Fruit fly (Drosophila melanogaster) whole organism, adult: ENCODE measurements around the gene CG10588.

Experiments
- CG11617 ChIP-seq: fragments of 200-800 bp; sonication (Bioruptor generic); optimal IDR thresholded peaks from 2 replicates; lab custom pipeline; 2017; ENCODE audit warnings: mild to moderate bottlenecking, missing biosample characterization, missing genetic modification reagents, missing genetic modification characterization
- CG12768 ChIP-seq: fragments of 200-800 bp; sonication (Bioruptor generic); optimal IDR thresholded peaks from 2 replicates; lab custom pipeline; 2017; ENCODE audit warnings: missing biosample characterization, missing genetic modification characterization, mild to moderate bottlenecking, moderate library complexity, missing genetic modification reagents
- CG14711 ChIP-seq: fragments of 200-800 bp; sonication (Bioruptor generic); optimal IDR thresholded peaks from 2 replicates; lab custom pipeline; 2018; ENCODE audit warnings: missing biosample characterization, mild to moderate bottlenecking, missing genetic modification characterization, moderate library complexity
- CG1620 ChIP-seq: fragments of 200-800 bp; sonication (Bioruptor generic); optimal IDR thresholded peaks from 2 replicates; lab custom pipeline; 2016; ENCODE audit warnings: missing biosample characterization, missing genetic modification characterization
- CG33017 ChIP-seq: fragments of 200-800 bp; sonication (Bioruptor generic); optimal IDR thresholded peaks from 2 replicates; lab custom pipeline; 2018; ENCODE audit warnings: missing biosample characterization, mild to moderate bottlenecking, missing genetic modification characterization, moderate library complexity
- CG5204 ChIP-seq: fragments of 200-800 bp; sonication (Bioruptor generic); optimal IDR thresholded peaks from 2 replicates; lab custom pipeline; 2016; ENCODE audit warnings: missing biosample characterization, missing genetic modification characterization
- CG7045 ChIP-seq: fragments of 200-800 bp; sonication (Bioruptor generic); optimal IDR thresholded peaks from 2 replicates; lab custom pipeline; 2017; ENCODE audit warnings: missing biosample characterization, mild to moderate bottlenecking, missing genetic modification characterization
- CG7101 ChIP-seq: fragments of 200-800 bp; sonication (Bioruptor generic); optimal IDR thresholded peaks from 2 replicates; lab custom pipeline; 2018; ENCODE audit warnings: missing biosample characterization, mild to moderate bottlenecking, missing genetic modification characterization, moderate library complexity
- Clk ChIP-seq: fragments of 200-800 bp; sonication (Bioruptor generic); optimal IDR thresholded peaks from 2 replicates; lab custom pipeline; 2017; ENCODE audit warnings: missing biosample characterization, missing genetic modification characterization
- Crg-1 ChIP-seq: fragments of 200-800 bp; sonication (Bioruptor generic); optimal IDR thresholded peaks from 2 replicates; lab custom pipeline; 2016; ENCODE audit warnings: missing biosample characterization, missing genetic modification characterization
- Hr96 ChIP-seq: fragments of 200-800 bp; sonication (Bioruptor generic); optimal IDR thresholded peaks from 2 replicates; lab custom pipeline; 2016; ENCODE audit warnings: missing biosample characterization, missing genetic modification characterization
- Mnt ChIP-seq: fragments of 200-800 bp; sonication (Bioruptor generic); optimal IDR thresholded peaks from 2 replicates; lab custom pipeline; 2016; ENCODE audit warnings: missing biosample characterization, mild to moderate bottlenecking, missing genetic modification characterization
- bab1 ChIP-seq: fragments of 200-800 bp; sonication (Bioruptor generic); optimal IDR thresholded peaks from 3 replicates; lab custom pipeline; 2019; ENCODE audit warnings: missing biosample characterization, mild to moderate bottlenecking, missing genetic modification characterization, moderate library complexity
- cic ChIP-seq: fragments of 200-800 bp; sonication (Bioruptor generic); optimal IDR thresholded peaks from 2 replicates; lab custom pipeline; 2017; ENCODE audit warnings: missing biosample characterization, mild to moderate bottlenecking, missing genetic modification characterization, moderate library complexity
- cnc ChIP-seq, 2 experiments: fragments of >200 bp; optimal IDR thresholded peaks; 2 replicates each; lab custom pipeline; 2017
- kay ChIP-seq: fragments of 200-800 bp; sonication (Bioruptor generic); peaks from one replicate; lab custom pipeline; 2016; ENCODE audit warnings: missing biosample characterization, missing genetic modification characterization, borderline replicate concordance
- ovo ChIP-seq: fragments of 200-800 bp; sonication (Bioruptor generic); optimal IDR thresholded peaks from 2 replicates; lab custom pipeline; 2016; ENCODE audit warnings: missing biosample characterization, missing genetic modification characterization
- pad ChIP-seq: fragments of 200-800 bp; sonication (Bioruptor generic); optimal IDR thresholded peaks from 3 replicates; lab custom pipeline; 2017; ENCODE audit warnings: missing biosample characterization, missing genetic modification characterization, mild to moderate bottlenecking, moderate library complexity, missing genetic modification reagents
- tj ChIP-seq: fragments of 200-800 bp; sonication (Bioruptor generic); optimal IDR thresholded peaks from 3 replicates; lab custom pipeline; 2017; ENCODE audit warnings: missing biosample characterization, mild to moderate bottlenecking, missing genetic modification characterization, moderate library complexity
- toe ChIP-seq: fragments of 200-800 bp; sonication (Bioruptor generic); optimal IDR thresholded peaks from 2 replicates; lab custom pipeline; 2016; ENCODE audit warnings: missing biosample characterization, missing genetic modification characterization

Gene CG10588

DNA sequence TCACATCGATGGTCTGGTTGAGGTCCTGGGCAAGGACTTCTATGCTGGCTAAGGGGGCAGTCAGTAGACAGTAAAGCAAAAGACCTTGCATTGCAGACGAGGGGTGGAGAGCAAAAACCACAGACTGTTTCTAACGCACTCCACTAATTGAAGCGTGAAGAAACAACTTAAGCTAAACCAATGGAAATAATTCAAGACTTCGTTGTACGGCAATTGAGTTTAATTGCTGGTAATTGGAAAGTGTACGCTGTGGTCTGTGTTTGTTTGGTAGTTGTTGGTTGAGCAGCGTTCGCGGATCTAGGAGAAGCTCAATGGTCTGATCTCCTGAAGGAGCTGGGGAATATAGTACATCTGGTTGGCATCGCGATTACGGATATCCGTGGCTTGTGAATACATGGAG is 5.7 kb downstream of the CG10588 start, which contains the start of gene CG10587:
CG10587 (minus strand) TSS at position 101 of the 400 bp plus-strand sequence.
- TF ChIP-seq toe (GFP tag; lab: Kevin White, UChicago) = no peak
- no peak for TF ChIP-seq tj (GFP tag; lab: Kevin White, UChicago)
- TF ChIP-seq CG11617 (GFP tag; lab: Kevin White, UChicago) = no peak
- no peak for TF ChIP-seq CG14711 (tag; lab: Kevin White, UChicago)
- no peak for TF ChIP-seq Hr96 (GFP tag; lab: Kevin White, UChicago)
- no peak for TF ChIP-seq CG7045 (GFP tag; lab: Kevin White, UChicago)
- no peak for TF ChIP-seq CG5204
- no peak for TF ChIP-seq kay (GFP tag; lab: Kevin White, UChicago)
- TF ChIP-seq CG33017 = no peak
- TF ChIP-seq CG12768 (GFP tag; lab: Kevin White, UChicago) = no peak
- TF ChIP-seq cnc (optimal IDR thresholded peaks at IDR 0.05; lab: Kevin White, UChicago) = no peak
- no peak for TF ChIP-seq Clk (GFP tag; lab: Kevin White, UChicago)

DNA sequence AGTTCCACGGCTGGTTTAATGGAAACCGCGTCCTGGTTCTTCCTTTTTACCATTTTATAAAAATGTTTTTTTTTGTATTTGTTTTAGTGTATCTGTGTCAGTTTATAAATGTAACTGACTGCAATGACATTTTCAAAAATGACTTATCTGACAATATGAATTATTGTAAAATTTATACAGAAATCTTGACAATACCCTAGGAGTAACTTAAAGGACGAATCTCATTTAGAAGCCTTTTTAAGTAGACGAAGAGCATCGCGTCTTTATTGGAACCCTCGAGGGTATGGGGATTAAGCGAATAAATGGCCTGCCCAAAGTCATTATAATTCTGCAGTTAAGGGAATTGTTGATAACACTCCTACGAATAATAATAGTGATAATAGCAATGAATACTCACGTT is 9.9 kb downstream of the CG10588 start, which contains the start of gene CG12983:
CG12983 (minus strand) TSS at position 101 of the 400 bp plus-strand sequence.
- TF ChIP-seq pad (no peak), CG12768 (GFP tag; lab: Kevin White, UChicago) (no peak), cic (GFP tag; lab: Kevin White, UChicago) (no peak), CG7101 (tag; lab: Kevin White, UChicago) (no peak), CG14711 (tag; lab: Kevin White, UChicago) (no peak), cnc (optimal IDR thresholded peaks at IDR 0.05; lab: Kevin White, UChicago) (no peak), Hr96 (GFP tag; lab: Kevin White, UChicago) (no peak), Crg-1 (GFP tag; lab: Kevin White, UChicago) (no peak), toe (GFP tag; lab: Kevin White, UChicago) (no peak), CG5204 (no peak), CG11617 (GFP tag; lab: Kevin White, UChicago) (no peak), ovo (GFP tag; lab: Kevin White, UChicago) (no peak), CG33017 (no peak), CG7045 (GFP tag; lab: Kevin White, UChicago) (no peak)

DNA sequence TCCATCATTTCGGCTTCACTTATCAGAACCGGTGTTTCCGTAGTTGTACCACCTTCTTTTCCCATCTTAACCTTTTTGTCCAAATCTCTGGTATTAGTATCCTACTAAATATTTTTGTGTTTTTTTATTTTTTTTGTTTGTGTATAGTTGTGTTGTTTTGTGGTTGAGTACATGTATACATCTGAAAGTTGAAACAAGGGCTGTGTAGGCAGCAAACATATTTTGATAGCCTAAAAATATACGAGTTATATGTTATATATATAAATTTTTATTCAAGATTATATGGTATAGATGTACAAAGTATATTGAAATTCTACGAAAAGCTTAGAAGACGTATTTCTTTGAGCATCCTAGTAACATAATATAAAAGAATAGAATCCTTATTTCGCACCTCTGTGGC is 13.8 kb downstream of the CG10588 start, which contains the start of gene CG33287:
CG33287 (minus strand) TSS at position 101 of the 400 bp plus-strand sequence.
- no peak for TF ChIP-seq cnc (optimal IDR thresholded peaks at IDR 0.05; lab: Kevin White, UChicago)
- no peak for TF ChIP-seq CG7045 (GFP tag; lab: Kevin White, UChicago)
- no peak for TF ChIP-seq CG12768 (GFP tag; lab: Kevin White, UChicago)
- no peak for TF ChIP-seq pad
- TF ChIP-seq tj (GFP tag; lab: Kevin White, UChicago) = no peak
- TF ChIP-seq cic (GFP tag; lab: Kevin White, UChicago) = no peak
- no peak for TF ChIP-seq CG7101 (tag; lab: Kevin White, UChicago)
- TF ChIP-seq CG1620 (GFP tag; lab: Kevin White, UChicago) = no peak
- TF ChIP-seq CG5204 = no peak
- no peak for TF ChIP-seq CG11617 (GFP tag; lab: Kevin White, UChicago)
- TF ChIP-seq CG14711 (tag; lab: Kevin White, UChicago) = no peak
- TF ChIP-seq Crg-1 (GFP tag; lab: Kevin White, UChicago) = no peak
- no peak for TF ChIP-seq ovo (GFP tag; lab: Kevin White, UChicago)
- no peak for TF ChIP-seq Mnt (GFP tag; lab: Kevin White, UChicago)
- TF ChIP-seq bab1 (GFP tag; lab: Kevin White, UChicago) = no peak
- TF ChIP-seq toe (GFP tag; lab: Kevin White, UChicago) = no peak
- TF ChIP-seq Hr96 (GFP tag; lab: Kevin White, UChicago) = no peak

DNA sequence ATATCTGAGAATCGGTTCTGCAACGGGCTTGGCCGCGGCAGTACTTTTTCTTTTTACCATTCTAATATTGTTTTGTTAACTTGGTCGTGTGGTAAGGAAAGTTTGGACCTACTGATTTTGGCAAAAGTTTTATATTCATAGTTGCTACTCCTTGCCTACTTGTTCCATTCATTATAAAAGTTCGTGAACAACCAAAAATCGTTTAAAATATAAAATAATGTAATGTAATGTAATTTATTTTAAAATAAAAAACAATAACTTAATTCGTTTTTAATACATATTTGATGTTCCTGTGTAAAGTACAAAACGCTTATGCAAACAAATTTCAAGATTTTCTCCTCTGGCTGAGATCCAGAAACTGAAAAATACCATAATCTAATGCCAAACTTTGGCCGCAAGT is 17.9 kb downstream of the CG10588 start, which contains the start of gene CG33286:
CG33286 (minus strand) TSS at position 101 of the 400 bp plus-strand sequence.
- TF ChIP-seq pad (no peak), ovo (GFP tag; lab: Kevin White, UChicago) (no peak), CG11617 (GFP tag; lab: Kevin White, UChicago) (no peak), Hr96 (GFP tag; lab: Kevin White, UChicago) (no peak), CG7045 (GFP tag; lab: Kevin White, UChicago) (no peak), CG1620 (GFP tag; lab: Kevin White, UChicago) (no peak), Crg-1 (GFP tag; lab: Kevin White, UChicago) (no peak), cic (GFP tag; lab: Kevin White, UChicago) (no peak), CG14711 (tag; lab: Kevin White, UChicago) (no peak), CG7101 (tag; lab: Kevin White, UChicago) (no peak), kay (GFP tag; lab: Kevin White, UChicago) (no peak), CG12768 (GFP tag; lab: Kevin White, UChicago) (no peak), Mnt (GFP tag; lab: Kevin White, UChicago) (no peak), cnc (optimal IDR thresholded peaks at IDR 0.05; lab: Kevin White, UChicago) (no peak), CG33017 (no peak), toe (GFP tag; lab: Kevin White, UChicago) (no peak)

DNA sequence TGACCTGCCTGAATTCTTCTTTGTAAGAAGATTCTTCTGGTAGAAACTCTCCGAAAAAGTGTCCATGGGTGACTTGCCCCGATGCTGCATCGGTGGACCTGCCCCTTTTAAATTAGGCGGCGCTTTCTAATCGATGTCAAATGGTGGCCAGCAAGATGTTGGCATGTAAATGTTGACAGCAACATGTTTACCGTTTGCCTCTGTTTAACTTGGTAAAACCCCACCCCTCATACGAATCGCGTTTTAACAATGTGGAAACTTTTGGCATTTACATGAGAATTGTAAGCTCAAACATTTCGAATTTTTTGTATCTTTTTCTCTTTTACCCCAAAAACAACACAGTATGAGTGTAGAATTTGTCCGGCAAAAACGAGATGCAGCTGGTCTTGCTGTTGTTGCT is 19.6 kb downstream of the CG10588 start:
- no peak for TF ChIP-seq cnc (optimal IDR thresholded peaks at IDR 0.05; lab: Kevin White, UChicago)
- no peak for TF ChIP-seq CG33017
- TF ChIP-seq pad = no peak
- TF ChIP-seq bab1 (GFP tag; lab: Kevin White, UChicago) = no peak
- TF ChIP-seq kay (GFP tag; lab: Kevin White, UChicago) = no peak
- TF ChIP-seq Mnt (GFP tag; lab: Kevin White, UChicago) = no peak
- TF ChIP-seq cic (GFP tag; lab: Kevin White, UChicago) = no peak
- TF ChIP-seq CG14711 (tag; lab: Kevin White, UChicago) = no peak
- no peak for TF ChIP-seq Clk (GFP tag; lab: Kevin White, UChicago)
- TF ChIP-seq CG11617 (GFP tag; lab: Kevin White, UChicago) = no peak
- no peak for TF ChIP-seq CG5204
